Fruit fly (Drosophila melanogaster): ENCODE results near the gene CG14971.

- TF ChIP-seq CG1620 (GFP tag; optimal IDR thresholded peaks at IDR 0.05) (no peak), CG12768 (GFP tag; optimal IDR thresholded peaks at IDR 0.05) (no peak), Mnt (GFP tag; optimal IDR thresholded peaks at IDR 0.05) (no peak), Clk (GFP tag; optimal IDR thresholded peaks at IDR 0.05) (no peak), cnc (optimal IDR thresholded peaks at IDR 0.05) (no peak), pad (GFP tag; optimal IDR thresholded peaks at IDR 0.05) (no peak), kay (GFP tag; ENCODE audit: borderline replicate concordance) (no peak)
Measured at dm6 chr3L:3438473-3438872, 32.6 kb downstream of the CG14971 start.
